Fruit fly (Drosophila melanogaster) whole organism, wandering third instar larva: ENCODE measurements around the gene dUTPase.

Source experiments
- Abd-B ChIP-seq: fragments of >200 bp; optimal IDR thresholded peaks from 2 replicates; lab custom pipeline; 2017; ENCODE audit warnings: missing biosample characterization, missing genetic modification characterization
- CG32264 ChIP-seq: fragments of 200-800 bp; sonication (Bioruptor generic); optimal IDR thresholded peaks from 2 replicates; lab custom pipeline; 2016; ENCODE audit warnings: missing biosample characterization, missing genetic modification characterization
- CG9705 ChIP-seq: fragments of 200-800 bp; sonication (Bioruptor generic); optimal IDR thresholded peaks from 2 replicates; lab custom pipeline; 2018; ENCODE audit warnings: missing biosample characterization, mild to moderate bottlenecking, missing genetic modification characterization
- CrebA ChIP-seq: fragments of 200-800 bp; sonication (Bioruptor generic); optimal IDR thresholded peaks from 2 replicates; lab custom pipeline; 2016; ENCODE audit warnings: missing biosample characterization, mild to moderate bottlenecking, missing genetic modification characterization, borderline replicate concordance
- Dfd ChIP-seq: fragments of >200 bp; optimal IDR thresholded peaks from 2 replicates; lab custom pipeline; 2017; ENCODE audit warnings: missing biosample characterization, missing genetic modification characterization
- Dif ChIP-seq: fragments of 200-275, 200-300 bp; sonication (Bioruptor generic); optimal IDR thresholded peaks from 2 replicates; lab custom pipeline; 2018; ENCODE audit warnings: missing biosample characterization, missing genetic modification characterization; ENCODE audit not compliant: partially characterized antibody
- HLH106 ChIP-seq: fragments of 200-800 bp; optimal IDR thresholded peaks from 3 replicates; lab custom pipeline; 2019; ENCODE audit warnings: missing biosample characterization, mild to moderate bottlenecking, missing genetic modification characterization, moderate library complexity
- Hnf4 ChIP-seq: fragments of 200-800 bp; sonication (Bioruptor generic); optimal IDR thresholded peaks from 2 replicates; lab custom pipeline; 2016; ENCODE audit warnings: missing biosample characterization, mild to moderate bottlenecking, missing genetic modification characterization
- Hr78 ChIP-seq: fragments of >200 bp; optimal IDR thresholded peaks from 2 replicates; lab custom pipeline; 2017; ENCODE audit warnings: missing biosample characterization, missing genetic modification characterization
- Hr83 ChIP-seq: fragments of 200-300 bp; sonication (Bioruptor generic); optimal IDR thresholded peaks from 2 replicates; lab custom pipeline; 2016; ENCODE audit warnings: missing biosample characterization, mild to moderate bottlenecking, missing genetic modification characterization, moderate library complexity; ENCODE audit not compliant: poor library complexity, severe bottlenecking
- Jra ChIP-seq: sonication (Bioruptor generic); optimal IDR thresholded peaks from 2 replicates; lab custom pipeline; 2016; ENCODE audit warnings: missing biosample characterization, missing genetic modification characterization
- Mio ChIP-seq: sonication (Bioruptor generic); optimal IDR thresholded peaks from 2 replicates; lab custom pipeline; 2016; ENCODE audit warnings: missing biosample characterization, missing genetic modification characterization
- Myc ChIP-seq: fragments of >200 bp; optimal IDR thresholded peaks from 2 replicates; lab custom pipeline; 2017
- OdsH ChIP-seq: fragments of 200-800 bp; sonication (Bioruptor generic); optimal IDR thresholded peaks from 2 replicates; lab custom pipeline; 2016; ENCODE audit warnings: missing biosample characterization, mild to moderate bottlenecking, missing genetic modification characterization
- Rel ChIP-seq, 2 experiments: fragments of 200-800 bp; sonication (Bioruptor generic) in 1 of 2; optimal IDR thresholded peaks; 2 replicates in 1 of 2; 3 replicates in 1 of 2; lab custom pipeline; 2016 to 2019; ENCODE audit warnings: mild to moderate bottlenecking in 2 of 2, missing biosample characterization in 2 of 2, missing genetic modification characterization in 2 of 2, moderate library complexity in 1 of 2
- Sp1 ChIP-seq: fragments of 200-800 bp; sonication (Bioruptor generic); optimal IDR thresholded peaks from 3 replicates; lab custom pipeline; 2019; ENCODE audit warnings: missing biosample characterization, mild to moderate bottlenecking, missing genetic modification characterization, moderate library complexity
- Vsx2 ChIP-seq: fragments of 200-300, 225-300 bp; sonication (Bioruptor generic); optimal IDR thresholded peaks from 2 replicates; lab custom pipeline; 2018; ENCODE audit warnings: missing biosample characterization, missing genetic modification characterization; ENCODE audit not compliant: partially characterized antibody
- br ChIP-seq: fragments of 200-800 bp; sonication (Bioruptor generic); optimal IDR thresholded peaks from 2 replicates; lab custom pipeline; 2016; ENCODE audit warnings: missing biosample characterization, missing genetic modification characterization
- brk ChIP-seq: fragments of 200-800 bp; sonication (Bioruptor generic); optimal IDR thresholded peaks from 2 replicates; lab custom pipeline; 2016; ENCODE audit warnings: missing biosample characterization, mild to moderate bottlenecking, missing genetic modification characterization
- dl ChIP-seq, 2 experiments: fragments of 175-275, 200-275 bp in 1 of 2; fragments of 200-275 bp in 1 of 2; sonication (Bioruptor generic); optimal IDR thresholded peaks; lab custom pipeline; 2018; ENCODE audit warnings: mild to moderate bottlenecking in 2 of 2, missing biosample characterization in 2 of 2, missing genetic modification characterization in 2 of 2, moderate library complexity in 2 of 2; ENCODE audit not compliant: partially characterized antibody in 2 of 2, insufficient read depth in 1 of 2
- dsf ChIP-seq: sonication (Bioruptor generic); optimal IDR thresholded peaks from 2 replicates; lab custom pipeline; 2016; ENCODE audit warnings: missing biosample characterization, missing genetic modification characterization, borderline replicate concordance
- ey ChIP-seq: fragments of 200-800 bp; sonication (Bioruptor generic); optimal IDR thresholded peaks from 2 replicates; lab custom pipeline; 2016; ENCODE audit warnings: missing biosample characterization, missing genetic modification characterization
- foxo ChIP-seq, 2 experiments: fragments of 200-800 bp; sonication (Bioruptor generic); optimal IDR thresholded peaks; 2 replicates in 1 of 2; 3 replicates in 1 of 2; lab custom pipeline; 2016 to 2017; ENCODE audit warnings: missing biosample characterization in 2 of 2, missing genetic modification characterization in 2 of 2
- h ChIP-seq: fragments of 200-800 bp; sonication (Bioruptor generic); optimal IDR thresholded peaks from 3 replicates; lab custom pipeline; 2016; ENCODE audit warnings: missing biosample characterization, mild to moderate bottlenecking, missing genetic modification characterization
- lola ChIP-seq: fragments of >200 bp; optimal IDR thresholded peaks from 2 replicates; lab custom pipeline; 2017; ENCODE audit warnings: missing biosample characterization, missing genetic modification characterization
- pan ChIP-seq: fragments of >200 bp; optimal IDR thresholded peaks from 2 replicates; lab custom pipeline; 2017
- psq ChIP-seq: fragments of 200-800 bp; sonication (Bioruptor generic); optimal IDR thresholded peaks from 3 replicates; lab custom pipeline; 2017; ENCODE audit warnings: missing biosample characterization, mild to moderate bottlenecking, missing genetic modification characterization, moderate library complexity
- rgr ChIP-seq: fragments of 200-800 bp; sonication (Bioruptor generic); optimal IDR thresholded peaks from 3 replicates; lab custom pipeline; 2016; ENCODE audit warnings: missing biosample characterization, mild to moderate bottlenecking, missing genetic modification characterization
- sv ChIP-seq: fragments of 200-800 bp; sonication (Bioruptor generic); optimal IDR thresholded peaks from 3 replicates; lab custom pipeline; 2016; ENCODE audit warnings: missing biosample characterization, missing genetic modification characterization

The dUTPase gene

dm6 chr2L:11058111-11058665 is 47.1 kb downstream of the dUTPase start:
- TF ChIP-seq h (no peak), brk (GFP tag; lab: Kevin White, UChicago) (no peak), Dif (GFP tag; lab: Kevin White, UChicago) (no peak), Vsx2 (no peak), Hr83 (no peak), Sp1 (GFP tag; lab: Kevin White, UChicago) (no peak), rgr (GFP tag; lab: Kevin White, UChicago) (peak; percentile 28), CG32264 (GFP tag; lab: Kevin White, UChicago) (no peak), CG9705 (GFP tag; lab: Kevin White, UChicago) (no peak), psq (GFP tag; lab: Kevin White, UChicago) (no peak), CrebA (GFP tag; lab: Kevin White, UChicago) (no peak), sv (GFP tag; lab: Kevin White, UChicago) (peak; percentile 11), ey (peak; percentile 52), HLH106 (tag; lab: Kevin White, UChicago) (no peak), Hr78 (GFP tag; lab: Kevin White, UChicago) (no peak), Abd-B (no peak), pan (lab: Kevin White, UChicago) (no peak), Jra (GFP tag; lab: Kevin White, UChicago) (no peak), foxo (GFP tag; optimal IDR thresholded peaks at IDR 0.05; lab: Kevin White, UChicago) (no peak), Dfd (GFP tag; lab: Kevin White, UChicago) (peak; percentile 32)
- TF ChIP-seq, all 38 proteins: peak for 4

DNA sequence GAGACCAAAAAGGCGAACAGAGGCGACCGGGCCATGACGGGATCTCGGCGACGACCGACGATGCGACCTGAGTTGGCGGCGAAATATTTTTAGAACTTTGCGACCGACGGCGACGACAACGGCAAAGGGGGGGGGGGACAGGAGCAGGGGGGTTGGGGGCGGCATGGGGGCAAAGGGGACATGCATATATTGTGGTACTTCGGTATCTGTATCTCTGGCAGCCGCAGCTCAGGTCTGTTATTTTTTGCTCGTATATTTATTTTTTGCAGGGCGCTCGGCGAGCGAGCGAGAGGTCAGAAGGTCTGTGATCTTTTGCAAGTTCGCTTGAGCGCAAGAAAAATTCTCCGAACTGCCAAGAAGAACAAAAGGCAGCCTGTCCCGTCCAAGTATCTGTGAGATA is 48.1 kb downstream of the dUTPase start:
- no peak for TF ChIP-seq Dif (GFP tag; lab: Kevin White, UChicago)
- TF ChIP-seq Hr78 (GFP tag; lab: Kevin White, UChicago) = no peak
- no peak for TF ChIP-seq lola
- TF ChIP-seq pan (lab: Kevin White, UChicago) = no peak
- TF ChIP-seq ey = no peak
- no peak for TF ChIP-seq psq (GFP tag; lab: Kevin White, UChicago)
- TF ChIP-seq Abd-B = no peak
- no peak for TF ChIP-seq Sp1 (GFP tag; lab: Kevin White, UChicago)
- no peak for TF ChIP-seq dsf
- no peak for TF ChIP-seq Hr83
- TF ChIP-seq Jra (GFP tag; lab: Kevin White, UChicago) = no peak
- no peak for TF ChIP-seq br (GFP tag; lab: Kevin White, UChicago)
- TF ChIP-seq h = no peak
- TF ChIP-seq foxo (GFP tag; optimal IDR thresholded peaks at IDR 0.05; lab: Kevin White, UChicago) = no peak
- no peak for TF ChIP-seq Hnf4 (GFP tag; lab: Kevin White, UChicago)

dm6 chr2L:11061155-11061554 is 50.0 kb downstream of the dUTPase start:
- TF ChIP-seq CrebA (GFP tag; lab: Kevin White, UChicago) (peak; percentile 54), Sp1 (GFP tag; lab: Kevin White, UChicago) (no peak), sv (GFP tag; lab: Kevin White, UChicago) (no peak), h (peak; percentile 38), Jra (GFP tag; lab: Kevin White, UChicago) (peak; percentile 10), Dif (GFP tag; lab: Kevin White, UChicago) (peak; percentile 63), Hr83 (peak; percentile 44), dsf (no peak), pan (lab: Kevin White, UChicago) (no peak), lola (no peak), ey (no peak), dl (GFP tag; optimal IDR thresholded peaks at IDR 0.05; lab: Kevin White, UChicago; ENCODE audit: insufficient read depth in 1 of 2, partially characterized antibody in 2 of 2) (no peak), Hnf4 (GFP tag; lab: Kevin White, UChicago) (peak; percentile 49), Mio (no peak), Myc (lab: Kevin White, UChicago) (no peak), CG32264 (GFP tag; lab: Kevin White, UChicago) (no peak), Rel (GFP tag; optimal IDR thresholded peaks at IDR 0.05; lab: Kevin White, UChicago) (no peak), Rel (tag; optimal IDR thresholded peaks at IDR 0.05; lab: Kevin White, UChicago) (peak; percentile 26), OdsH (no peak)
